Worm (Caenorhabditis elegans) whole organism, L4/young adult: ENCODE results near the gene F45B8.5.

Source experiments
- W03F9.2 ChIP-seq: fragments of 150-350 bp; optimal IDR thresholded peaks from 2 replicates; lab custom pipeline; 2014; ENCODE audit warnings: missing biosample characterization, missing genetic modification characterization
- dao-5 ChIP-seq: sonication (generic microtip); optimal IDR thresholded peaks from 2 replicates; lab custom pipeline; 2016; ENCODE audit warnings: missing genotype, missing genetic modification characterization, moderate library complexity, missing compliant biosample characterization
- him-1 ChIP-seq: sonication (generic microtip); optimal IDR thresholded peaks from 2 replicates; lab custom pipeline; 2016; ENCODE audit warnings: missing genotype, missing genetic modification reagents, missing genetic modification characterization, missing compliant biosample characterization

ce11 chrX:15013941-15014453 is 48.1 kb downstream of the F45B8.5 start:
- no peak for TF ChIP-seq dao-5 (tag; lab: Kevin White, UChicago)
- no peak for TF ChIP-seq him-1 (tag; lab: Kevin White, UChicago)
- no peak for TF ChIP-seq W03F9.2
